Worm (Caenorhabditis elegans): ENCODE data around the gene cdr-3.

- no peak for TF ChIP-seq med-1 (GFP tag; optimal IDR thresholded peaks at IDR 0.05; ENCODE audit: insufficient read depth)
- TF ChIP-seq tab-1 (GFP tag; IDR thresholded peaks at IDR 0.05), result no peak
- TF ChIP-seq ztf-29 (GFP tag; IDR thresholded peaks at IDR 0.05), result no peak
- TF ChIP-seq cog-1 (tag; optimal IDR thresholded peaks at IDR 0.05), result no peak
- no peak for TF ChIP-seq T22C8.4 (GFP tag; IDR thresholded peaks at IDR 0.05)
- TF ChIP-seq ref-1 (GFP tag; conservative IDR thresholded peaks at IDR 0.05), result no peak
- no peak for TF ChIP-seq flt-1 (GFP tag; IDR thresholded peaks at IDR 0.05)
- TF ChIP-seq ztf-23 (GFP tag; IDR thresholded peaks at IDR 0.05), result no peak
- no peak for TF ChIP-seq klf-2 (GFP tag; conservative IDR thresholded peaks at IDR 0.05)
Observed at ce11 chrV:12460583-12460982, 43.4 kb upstream of the cdr-3 start.
